Worm (Caenorhabditis elegans) whole organism, L3 larva: ENCODE data around the gene rac-2.
"Not testable (repeated sequence)": the region's sequence is repeated elsewhere in the genome, so short reads cannot be mapped to it uniquely, and the experiment has no call there.

Experiments used
- R02D3.7 ChIP-seq: fragments of 150-350 bp; optimal IDR thresholded peaks from 2 replicates; lab custom pipeline; 2014; ENCODE audit warnings: missing biosample characterization, missing genetic modification characterization
- ZK546.5 ChIP-seq: sonication (generic microtip); optimal IDR thresholded peaks from 2 replicates; lab custom pipeline; 2017; ENCODE audit warnings: missing biosample characterization, missing genetic modification characterization
- ama-1 ChIP-seq: fragments of 150-350 bp; optimal IDR thresholded peaks from 2 replicates; lab custom pipeline; 2018
- ceh-16 ChIP-seq: sonication (generic microtip); optimal IDR thresholded peaks from 2 replicates; lab custom pipeline; 2017; ENCODE audit warnings: missing biosample characterization, missing genetic modification characterization
- ceh-28 ChIP-seq: fragments of 150-350 bp; optimal IDR thresholded peaks from 2 replicates; lab custom pipeline; 2014; ENCODE audit warnings: missing biosample characterization, missing genetic modification reagents, missing genetic modification characterization
- ceh-9 ChIP-seq: sonication (generic microtip); optimal IDR thresholded peaks from 2 replicates; lab custom pipeline; 2018; ENCODE audit warnings: missing biosample characterization, missing genetic modification characterization
- daf-12 ChIP-seq: fragments of 150-350 bp; optimal IDR thresholded peaks from 2 replicates; lab custom pipeline; 2014; ENCODE audit warnings: missing biosample characterization, missing genetic modification reagents, missing genetic modification characterization
- egl-27 ChIP-seq: sonication (generic microtip); optimal IDR thresholded peaks from 4 replicates; lab custom pipeline; 2017; ENCODE audit warnings: missing biosample characterization, missing genetic modification reagents, missing genetic modification characterization
- egl-5 ChIP-seq: fragments of 150-350 bp; optimal IDR thresholded peaks from 2 replicates; lab custom pipeline; 2017; ENCODE audit warnings: missing biosample characterization, missing genetic modification reagents, missing genetic modification characterization, inconsistent platforms
- elt-1 ChIP-seq: fragments of 150-350 bp; optimal IDR thresholded peaks from 2 replicates; lab custom pipeline; 2014; ENCODE audit warnings: missing biosample characterization, missing genetic modification characterization
- elt-3 ChIP-seq, 3 experiments: fragments of 150-350 bp in 1 of 3; sonication (generic microtip) in 2 of 3; optimal IDR thresholded peaks; 2 replicates in 2 of 3; 4 replicates in 1 of 3; lab custom pipeline; 2014 to 2017; ENCODE audit warnings: missing biosample characterization in 3 of 3, missing genetic modification characterization in 3 of 3
- eor-1 ChIP-seq, 2 experiments: fragments of 150-350 bp; optimal IDR thresholded peaks; 2 replicates each; lab custom pipeline; 2014 to 2018; ENCODE audit warnings: missing biosample characterization in 2 of 2, missing genetic modification characterization in 2 of 2
- fkh-10 ChIP-seq: sonication (generic microtip); optimal IDR thresholded peaks from 2 replicates; lab custom pipeline; 2017; ENCODE audit warnings: missing biosample characterization, missing genetic modification reagents, missing genetic modification characterization
- fkh-2 ChIP-seq: fragments of 150-350 bp; optimal IDR thresholded peaks from 2 replicates; lab custom pipeline; 2014; ENCODE audit warnings: missing biosample characterization, missing genetic modification reagents, missing genetic modification characterization
- fos-1 ChIP-seq: fragments of 150-350 bp; optimal IDR thresholded peaks from 2 replicates; lab custom pipeline; 2014; ENCODE audit warnings: missing biosample characterization, missing genetic modification characterization
- hmg-11 ChIP-seq: sonication (generic microtip); optimal IDR thresholded peaks from 2 replicates; lab custom pipeline; 2016; ENCODE audit warnings: missing genetic modification characterization, missing compliant biosample characterization
- jun-1 ChIP-seq: fragments of 150-350 bp; optimal IDR thresholded peaks from 2 replicates; lab custom pipeline; 2014; ENCODE audit warnings: missing biosample characterization, missing genetic modification reagents, missing genetic modification characterization
- lin-15B ChIP-seq: fragments of 150-350 bp; optimal IDR thresholded peaks from 2 replicates; lab custom pipeline; 2014; ENCODE audit warnings: missing biosample characterization, missing genetic modification characterization
- lin-39 ChIP-seq: fragments of 150-350 bp; optimal IDR thresholded peaks from 2 replicates; lab custom pipeline; 2018; ENCODE audit warnings: missing biosample characterization, missing genetic modification reagents, missing genetic modification characterization
- mml-1 ChIP-seq: fragments of 150-350 bp; sonication (generic microtip); optimal IDR thresholded peaks from 3 replicates; lab custom pipeline; 2014; ENCODE audit warnings: missing biosample characterization, missing genetic modification characterization
- nhr-12 ChIP-seq: fragments of 150-350 bp; optimal IDR thresholded peaks from 2 replicates; lab custom pipeline; 2014; ENCODE audit warnings: missing biosample characterization, missing genetic modification characterization
- nhr-23 ChIP-seq: fragments of 150-350 bp; optimal IDR thresholded peaks from 2 replicates; lab custom pipeline; 2014; ENCODE audit warnings: missing biosample characterization, missing genetic modification reagents, missing genetic modification characterization
- nhr-237 ChIP-seq: fragments of 150-350 bp; optimal IDR thresholded peaks from 2 replicates; lab custom pipeline; 2014; ENCODE audit warnings: missing biosample characterization, missing genetic modification characterization
- nhr-25 ChIP-seq: sonication (generic microtip); optimal IDR thresholded peaks from 2 replicates; lab custom pipeline; 2017; ENCODE audit warnings: missing biosample characterization, missing genetic modification characterization
- nhr-28 ChIP-seq: fragments of 150-350 bp; optimal IDR thresholded peaks from 2 replicates; lab custom pipeline; 2014; ENCODE audit warnings: missing biosample characterization, missing genetic modification characterization
- nhr-43 ChIP-seq: sonication (generic microtip); optimal IDR thresholded peaks from 2 replicates; lab custom pipeline; 2016; ENCODE audit warnings: mild to moderate bottlenecking, missing genetic modification characterization, missing compliant biosample characterization; ENCODE audit not compliant: poor library complexity, severe bottlenecking
- nhr-76 ChIP-seq: fragments of 150-350 bp; sonication (generic microtip); optimal IDR thresholded peaks from 5 replicates; lab custom pipeline; 2014; ENCODE audit warnings: missing biosample characterization, missing genetic modification characterization
- nhr-77 ChIP-seq: fragments of 150-350 bp; optimal IDR thresholded peaks from 2 replicates; lab custom pipeline; 2014; ENCODE audit warnings: missing biosample characterization, missing genetic modification characterization
- pha-4 ChIP-seq: fragments of 150-350 bp; optimal IDR thresholded peaks from 2 replicates; lab custom pipeline; 2014; ENCODE audit warnings: missing biosample characterization, missing genetic modification reagents, missing genetic modification characterization
- pqm-1 ChIP-seq: fragments of 150-350 bp; optimal IDR thresholded peaks from 2 replicates; lab custom pipeline; 2017; ENCODE audit warnings: missing biosample characterization, missing genetic modification characterization, inconsistent platforms
- skn-1 ChIP-seq: fragments of 150-350 bp; optimal IDR thresholded peaks from 2 replicates; lab custom pipeline; 2014; ENCODE audit warnings: missing biosample characterization, missing genetic modification characterization
- snpc-4 ChIP-seq: fragments of 150-350 bp; optimal IDR thresholded peaks from 2 replicates; lab custom pipeline; 2014; ENCODE audit warnings: missing biosample characterization, missing genetic modification characterization
- tbx-2 ChIP-seq: sonication (generic microtip); optimal IDR thresholded peaks from 2 replicates; lab custom pipeline; 2016; ENCODE audit warnings: mild to moderate bottlenecking, missing genetic modification characterization, missing compliant biosample characterization
- unc-39 ChIP-seq: sonication (generic microtip); optimal IDR thresholded peaks from 4 replicates; lab custom pipeline; 2017; ENCODE audit warnings: missing biosample characterization, missing genetic modification characterization
- unc-62 ChIP-seq: fragments of 150-350 bp; sonication (generic microtip); optimal IDR thresholded peaks from 4 replicates; lab custom pipeline; 2014; ENCODE audit warnings: missing biosample characterization, missing genetic modification reagents, missing genetic modification characterization
- zag-1 ChIP-seq: fragments of 150-350 bp; optimal IDR thresholded peaks from 2 replicates; lab custom pipeline; 2014; ENCODE audit warnings: missing biosample characterization, missing genetic modification characterization
- ztf-11 ChIP-seq: fragments of 150-350 bp; optimal IDR thresholded peaks from 2 replicates; lab custom pipeline; 2014; ENCODE audit warnings: missing biosample characterization, missing genetic modification characterization

Gene rac-2

ce11 chrIV:16307925-16308324 lies at the start of gene rac-2:
Gene rac-2 (plus strand): TSS chrIV:16308225.
- TF ChIP-seq ceh-9; elt-1 (tag; lab: Kevin White, UChicago); fos-1 (tag; lab: Kevin White, UChicago): not testable (repeated sequence)

DNA sequence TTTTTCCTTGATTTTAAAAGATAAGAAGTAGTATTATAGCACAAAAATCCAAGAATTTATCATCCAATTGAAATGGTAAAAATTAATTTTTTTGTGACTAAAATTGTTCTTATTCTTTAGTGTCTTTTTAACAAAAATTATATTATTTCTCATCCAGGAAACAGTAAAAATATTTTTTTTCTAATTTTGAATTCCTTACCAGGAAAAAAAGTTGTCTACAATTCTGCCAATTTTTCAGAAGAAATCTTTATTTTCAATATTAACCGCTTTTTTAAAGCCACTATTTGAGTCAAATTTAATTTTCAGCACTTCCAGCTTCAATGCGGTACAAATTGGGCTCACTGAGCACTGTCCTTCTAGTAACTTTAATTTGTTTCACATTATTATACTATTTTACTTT lies 37.1 kb upstream of the rac-2 start, which contains the start of gene F38C2.4:
TSS of gene F38C2.4 (plus strand) at position 301 of the 400 bp plus-strand sequence.
- TF ChIP-seq nhr-28 (tag; lab: Kevin White, UChicago) (no peak), zag-1 (no peak), mml-1 (tag; lab: Kevin White, UChicago) (no peak), pqm-1 (tag; lab: Kevin White, UChicago) (no peak), jun-1 (tag; lab: Kevin White, UChicago) (no peak), lin-15B (tag; lab: Kevin White, UChicago) (no peak), daf-12 (tag; lab: Kevin White, UChicago) (no peak), fkh-2 (tag; lab: Kevin White, UChicago) (no peak), ZK546.5 (tag; lab: Kevin White, UChicago) (no peak), ceh-28 (no peak), egl-5 (tag; lab: Kevin White, UChicago) (no peak), ama-1 (no peak), R02D3.7 (tag; lab: Kevin White, UChicago) (no peak), hmg-11 (no peak)

ce11 chrIV:16277291-16277690 lies 30.7 kb upstream of the rac-2 start, which contains the start of gene F38C2.7:
Gene F38C2.7 (minus strand): TSS chrIV:16277391.
- TF ChIP-seq egl-5 (tag; lab: Kevin White, UChicago), result no peak
- TF ChIP-seq skn-1 (tag; lab: Kevin White, UChicago), result no peak
- TF ChIP-seq ama-1, result no peak
- no peak for TF ChIP-seq zag-1
- TF ChIP-seq elt-3 (tag; optimal IDR thresholded peaks at IDR 0.05; lab: Kevin White, UChicago), result no peak
- TF ChIP-seq nhr-43 (tag; lab: Kevin White, UChicago), result no peak
- no peak for TF ChIP-seq ceh-28
- TF ChIP-seq fkh-10 (GFP tag; lab: Kevin White, UChicago), result no peak
- TF ChIP-seq egl-27 (tag; lab: Kevin White, UChicago), result no peak
- no peak for TF ChIP-seq ZK546.5 (tag; lab: Kevin White, UChicago)
- no peak for TF ChIP-seq fkh-2 (tag; lab: Kevin White, UChicago)
- no peak for TF ChIP-seq nhr-77
- TF ChIP-seq nhr-76, result no peak
- no peak for TF ChIP-seq tbx-2 (tag; lab: Kevin White, UChicago)
- no peak for TF ChIP-seq unc-39 (tag; lab: Kevin White, UChicago)
- TF ChIP-seq ztf-11, result no peak
- TF ChIP-seq jun-1 (tag; lab: Kevin White, UChicago), result no peak
- TF ChIP-seq nhr-28 (tag; lab: Kevin White, UChicago), result no peak
- TF ChIP-seq nhr-25 (tag; lab: Kevin White, UChicago), result no peak

DNA sequence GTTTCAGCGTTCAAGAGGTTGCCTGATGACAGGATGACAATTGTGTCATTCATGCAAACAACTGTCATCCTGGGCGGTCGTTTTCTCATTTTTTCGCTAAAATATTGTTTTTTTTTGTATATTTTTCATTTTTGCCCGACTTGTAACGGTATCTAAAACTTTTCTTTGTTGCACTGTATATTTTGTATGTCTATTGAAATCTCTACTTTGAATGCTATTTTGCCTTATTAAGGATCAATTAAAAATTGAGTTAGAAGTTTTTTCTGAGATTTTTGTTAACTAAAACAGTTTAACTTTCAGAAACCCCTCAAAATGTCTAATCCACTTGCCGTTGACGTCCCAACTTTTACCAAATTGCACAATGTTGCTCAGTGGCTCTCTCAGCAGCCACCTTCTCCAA lies 30.1 kb upstream of the rac-2 start, which contains the start of gene ccch-2:
TSS of gene ccch-2 (plus strand) at position 301 of the 400 bp plus-strand sequence.
- TF ChIP-seq elt-3 (tag; optimal IDR thresholded peaks at IDR 0.05; lab: Kevin White, UChicago) (no peak), skn-1 (tag; lab: Kevin White, UChicago) (no peak), zag-1 (no peak), pqm-1 (tag; lab: Kevin White, UChicago) (no peak), snpc-4 (tag; lab: Kevin White, UChicago) (no peak), nhr-12 (tag; lab: Kevin White, UChicago) (no peak), daf-12 (tag; lab: Kevin White, UChicago) (no peak), fos-1 (tag; lab: Kevin White, UChicago) (no peak), nhr-43 (tag; lab: Kevin White, UChicago) (no peak), jun-1 (tag; lab: Kevin White, UChicago) (no peak), nhr-76 (no peak), lin-39 (tag; lab: Kevin White, UChicago) (no peak), fkh-2 (tag; lab: Kevin White, UChicago) (no peak), tbx-2 (tag; lab: Kevin White, UChicago) (no peak), nhr-25 (tag; lab: Kevin White, UChicago) (no peak), ama-1 (no peak), elt-1 (tag; lab: Kevin White, UChicago) (no peak)

- no peak for TF ChIP-seq unc-62 (GFP tag; lab: Kevin White, UChicago)
- TF ChIP-seq nhr-237 (tag; lab: Kevin White, UChicago), result no peak
- no peak for TF ChIP-seq mml-1 (tag; lab: Kevin White, UChicago)
- no peak for TF ChIP-seq jun-1 (tag; lab: Kevin White, UChicago)
- TF ChIP-seq eor-1 (tag; optimal IDR thresholded peaks at IDR 0.05; lab: Kevin White, UChicago), result no peak
- no peak for TF ChIP-seq tbx-2 (tag; lab: Kevin White, UChicago)
- TF ChIP-seq nhr-23 (tag; lab: Kevin White, UChicago), result no peak
- no peak for TF ChIP-seq nhr-43 (tag; lab: Kevin White, UChicago)
- TF ChIP-seq ceh-9, result no peak
- TF ChIP-seq egl-27 (tag; lab: Kevin White, UChicago), result no peak
- TF ChIP-seq pha-4 (tag; lab: Kevin White, UChicago), result no peak
- TF ChIP-seq egl-5 (tag; lab: Kevin White, UChicago), result no peak
- TF ChIP-seq nhr-12 (tag; lab: Kevin White, UChicago), result no peak
- TF ChIP-seq nhr-25 (tag; lab: Kevin White, UChicago), result no peak
- no peak for TF ChIP-seq ceh-16 (tag; lab: Kevin White, UChicago)
Observed at ce11 chrIV:16280614-16281013, 27.4 kb upstream of the rac-2 start, which contains the start of gene clec-191. Gene clec-191 (minus strand): TSS chrIV:16280714.
